Fruit fly (Drosophila melanogaster): ENCODE data around the gene CG44475.

Gene CG44475

DNA sequence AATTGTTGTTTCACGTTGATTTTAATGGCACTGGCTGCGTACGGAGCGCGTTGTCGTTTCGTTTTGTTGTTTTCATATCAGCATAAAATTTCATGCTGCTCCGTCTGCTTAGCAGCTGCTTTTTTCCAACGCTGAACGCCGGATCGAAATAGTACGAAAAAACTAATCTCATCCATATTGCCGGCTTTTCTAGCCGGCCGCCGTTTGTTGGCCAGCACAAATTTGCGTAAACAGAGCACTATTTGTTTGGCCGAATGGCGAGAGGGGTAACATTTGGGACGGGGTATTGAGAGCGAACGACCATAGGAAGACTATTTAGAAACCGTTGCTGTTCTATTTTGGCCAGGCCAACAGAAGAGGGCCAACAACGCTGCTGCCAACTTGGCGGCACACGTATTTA, 26.8 kb upstream of the CG44475 start (continued):
- TF ChIP-seq NfI (GFP tag; optimal IDR thresholded peaks at IDR 0.05) (peak; percentile 33), Sry-β (GFP tag; optimal IDR thresholded peaks at IDR 0.05) (no peak), CG2678 (tag; optimal IDR thresholded peaks at IDR 0.05) (peak; percentile 32), Oli (tag; optimal IDR thresholded peaks at IDR 0.05) (no peak), CG3163 (GFP tag; optimal IDR thresholded peaks at IDR 0.05) (no peak), nau (GFP tag; optimal IDR thresholded peaks at IDR 0.05) (no peak), Chrac-16 (GFP tag; optimal IDR thresholded peaks at IDR 0.05) (no peak), CG15601 (tag; optimal IDR thresholded peaks at IDR 0.05) (no peak), Ptx1 (GFP tag; IDR thresholded peaks at IDR 0.05) (no peak), ranshi (GFP tag; IDR thresholded peaks at IDR 0.05) (peak; percentile 5; the same call in 1 of the 2 replicates), Atf6 (GFP tag; IDR thresholded peaks at IDR 0.05) (peak; percentile 50; the same call in 1 of the 2 replicates), CG13775 (GFP tag; optimal IDR thresholded peaks at IDR 0.05) (no peak), CG18476 (GFP tag; optimal IDR thresholded peaks at IDR 0.05) (no peak), slp2 (GFP tag; optimal IDR thresholded peaks at IDR 0.05) (no peak), CG32772 (GFP tag; IDR thresholded peaks at IDR 0.05) (no peak), CG1233 (GFP tag; optimal IDR thresholded peaks at IDR 0.05) (peak; percentile 44), row (GFP tag; IDR thresholded peaks at IDR 0.05) (peak; percentile 15; the same call in 1 of the 3 replicates), Vsx1 (GFP tag; optimal IDR thresholded peaks at IDR 0.05) (no peak), gro (GFP tag; optimal IDR thresholded peaks at IDR 0.05) (peak; percentile 50), fd3F (GFP tag; optimal IDR thresholded peaks at IDR 0.05) (peak; percentile 6), MTF-1 (GFP tag; optimal IDR thresholded peaks at IDR 0.05; ENCODE audit: borderline replicate concordance) (no peak), CG3726 (GFP tag; IDR thresholded peaks at IDR 0.05) (no peak), dysf (GFP tag; IDR thresholded peaks at IDR 0.05) (peak; percentile 33; the same call in 1 of the 3 replicates), Pdp1 (GFP tag; optimal IDR thresholded peaks at IDR 0.05) (peak in 1 of 2 experiments; percentile 36), chn (GFP tag; optimal IDR thresholded peaks at IDR 0.05) (no peak), CG11695 (GFP tag; IDR thresholded peaks at IDR 0.05) (peak; percentile 43; the same call in 1 of the 3 replicates), CG17385 (GFP tag; optimal IDR thresholded peaks at IDR 0.05) (peak; percentile 5), Camta (GFP tag; optimal IDR thresholded peaks at IDR 0.05) (no peak), B-H2 (GFP tag; optimal IDR thresholded peaks at IDR 0.05) (peak; percentile 66), Dad (GFP tag; optimal IDR thresholded peaks at IDR 0.05) (no peak), ash1 (GFP tag; optimal IDR thresholded peaks at IDR 0.05) (no peak), CG1602 (GFP tag; optimal IDR thresholded peaks at IDR 0.05) (no peak), Dip3 (GFP tag; optimal IDR thresholded peaks at IDR 0.05) (no peak), inv (GFP tag; IDR thresholded peaks at IDR 0.05; ENCODE audit: partially characterized antibody) (no peak), abd-A (tag; optimal IDR thresholded peaks at IDR 0.05) (peak; percentile 97), CG7963 (GFP tag; IDR thresholded peaks at IDR 0.05; ENCODE audit: partially characterized antibody) (no peak), Dip2 (GFP tag; IDR thresholded peaks at IDR 0.05) (no peak), CG8765 (GFP tag; IDR thresholded peaks at IDR 0.05) (no peak), klu (GFP tag; IDR thresholded peaks at IDR 0.05) (no peak), Dek (tag; optimal IDR thresholded peaks at IDR 0.05) (no peak), CG43689 (GFP tag; IDR thresholded peaks at IDR 0.05) (no peak), CG10543 (GFP tag; optimal IDR thresholded peaks at IDR 0.05) (peak; percentile 94), CG7987 (GFP tag; optimal IDR thresholded peaks at IDR 0.05) (peak; percentile 81), CG15269 (tag; optimal IDR thresholded peaks at IDR 0.05) (peak; percentile 83), CG31224 (GFP tag; IDR thresholded peaks at IDR 0.05) (peak; percentile 99), Doc2 (GFP tag; IDR thresholded peaks at IDR 0.05) (no peak), CG12744 (GFP tag; optimal IDR thresholded peaks at IDR 0.05) (no peak), ase (GFP tag; IDR thresholded peaks at IDR 0.05) (0 out of 3 replicates have a peak, but pooled peaks have one; percentile 38), ind (GFP tag; optimal IDR thresholded peaks at IDR 0.05) (no peak), CG3065 (GFP tag; optimal IDR thresholded peaks at IDR 0.05) (no peak), fd96Cb (tag; optimal IDR thresholded peaks at IDR 0.05) (no peak)

All from whole organism, embryonic.